Worm (Caenorhabditis elegans): ENCODE measurements around the gene pst-2.

DNA sequence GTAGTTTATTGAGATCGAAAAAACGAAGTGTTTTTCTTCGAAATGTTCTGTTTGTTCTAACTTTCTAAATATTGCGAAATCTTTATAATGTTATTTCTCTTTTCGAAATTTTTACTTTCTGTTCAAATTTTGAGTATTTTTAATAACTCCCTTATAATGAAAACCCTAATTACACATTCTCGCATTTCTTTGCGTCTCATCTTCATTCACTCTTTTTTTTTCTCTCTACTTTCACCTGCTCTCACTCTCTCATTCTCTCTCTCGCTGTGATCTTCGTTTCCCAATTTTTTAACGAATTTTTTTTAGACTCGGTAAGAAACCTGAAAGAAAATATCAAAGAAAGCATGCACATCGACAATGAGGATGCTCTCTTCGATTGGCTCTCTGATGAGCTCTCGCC, 31.0 kb downstream of the pst-2 start, which contains the start of gene rbm-26:
- no peak for TF ChIP-seq K12H6.12 (tag; optimal IDR thresholded peaks at IDR 0.05)
- TF ChIP-seq let-526 (GFP tag; IDR thresholded peaks at IDR 0.05): no peak
- no peak for TF ChIP-seq hsf-1 (GFP tag; IDR thresholded peaks at IDR 0.05)
- no peak for TF ChIP-seq zim-3 (tag; optimal IDR thresholded peaks at IDR 0.05)
- no peak for TF ChIP-seq C06A6.2 (GFP tag; conservative IDR thresholded peaks at IDR 0.05)
- no peak for TF ChIP-seq Y56A3A.18 (GFP tag; IDR thresholded peaks at IDR 0.05)
- TF ChIP-seq zfh-2 (GFP tag; conservative IDR thresholded peaks at IDR 0.05): no peak
- no peak for TF ChIP-seq mcd-1 (GFP tag; IDR thresholded peaks at IDR 0.05)
- no peak for TF ChIP-seq F37B4.10 (GFP tag; IDR thresholded peaks at IDR 0.05)
- TF ChIP-seq sdz-38 (tag; optimal IDR thresholded peaks at IDR 0.05): no peak
- TF ChIP-seq snpc-4 (GFP tag; optimal IDR thresholded peaks at IDR 0.05): no peak
- TF ChIP-seq snpc-4 (tag; optimal IDR thresholded peaks at IDR 0.05): no peak
